Worm (Caenorhabditis elegans): ENCODE data around the gene sorf-2.

- no peak for TF ChIP-seq him-1 (tag; optimal IDR thresholded peaks at IDR 0.05)
- no peak for TF ChIP-seq dao-5 (tag; optimal IDR thresholded peaks at IDR 0.05)
Observed at ce11 chrIII:5340530-5340929, 14.1 kb downstream of the sorf-2 start.
